Fruit fly (Drosophila melanogaster) whole organism, embryonic: ENCODE results near the gene CG14410.
A peak's percentile ranks its signal among the peaks of the same experiment; 100 is the strongest.

Source experiments
- Antp ChIP-seq: fragments of 200-800 bp; sonication (Bioruptor generic); optimal IDR thresholded peaks from 3 replicates; lab custom pipeline; 2016; ENCODE audit warnings: missing biosample characterization, missing genetic modification characterization
- CG10654 ChIP-seq: fragments of 200-800 bp; sonication (Bioruptor generic); optimal IDR thresholded peaks from 2 replicates; lab custom pipeline; 2016; ENCODE audit warnings: missing biosample characterization, missing genetic modification characterization
- CG12104 ChIP-seq: fragments of 200-800 bp; sonication (Bioruptor generic); optimal IDR thresholded peaks from 3 replicates; lab custom pipeline; 2016; ENCODE audit warnings: missing biosample characterization, missing genetic modification characterization
- CG13287 ChIP-seq: fragments of 200-800 bp; sonication (Bioruptor generic); IDR thresholded peaks from 2 replicates; pipeline ENCODE4 v1.3.6; 2022; ENCODE audit warnings: missing biosample characterization, missing genetic modification characterization; ENCODE audit not compliant: partially characterized antibody
- CG13296 ChIP-seq: fragments of 200-800 bp; sonication (Bioruptor generic); optimal IDR thresholded peaks from 3 replicates; lab custom pipeline; 2018; ENCODE audit warnings: missing biosample characterization, mild to moderate bottlenecking, missing genetic modification characterization
- CG1602 ChIP-seq: fragments of 200-800 bp; sonication (Bioruptor generic); optimal IDR thresholded peaks from 3 replicates; lab custom pipeline; 2016; ENCODE audit warnings: missing biosample characterization, missing genetic modification characterization
- CG1647 ChIP-seq: fragments of 200-800 bp; sonication (Bioruptor generic); optimal IDR thresholded peaks from 3 replicates; lab custom pipeline; 2016; ENCODE audit warnings: missing biosample characterization, missing genetic modification characterization
- CG16815 ChIP-seq: fragments of 200-800 bp; sonication (Bioruptor generic); optimal IDR thresholded peaks from 3 replicates; lab custom pipeline; 2017; ENCODE audit warnings: missing biosample characterization, mild to moderate bottlenecking, missing genetic modification characterization
- CG17802 ChIP-seq: fragments of 200-800 bp; sonication (Bioruptor generic); optimal IDR thresholded peaks from 2 replicates; lab custom pipeline; 2018; ENCODE audit warnings: missing biosample characterization, mild to moderate bottlenecking, missing genetic modification characterization, moderate library complexity
- CG30403 ChIP-seq: fragments of 200-800 bp; sonication (Bioruptor generic); optimal IDR thresholded peaks from 3 replicates; lab custom pipeline; 2016; ENCODE audit warnings: missing biosample characterization, missing genetic modification characterization
- CG5245 ChIP-seq: fragments of 200-800 bp; sonication (Bioruptor generic); optimal IDR thresholded peaks from 3 replicates; lab custom pipeline; 2016; ENCODE audit warnings: missing biosample characterization, missing genetic modification characterization
- CG6254 ChIP-seq: fragments of 200-800 bp; sonication (Bioruptor generic); optimal IDR thresholded peaks from 3 replicates; lab custom pipeline; 2017; ENCODE audit warnings: mild to moderate bottlenecking, missing biosample characterization, missing genetic modification reagents, missing genetic modification characterization
- CG7357 ChIP-seq: fragments of 200-800 bp; sonication (Bioruptor generic); IDR thresholded peaks from 3 replicates; pipeline ENCODE4 v1.3.6; 2022; ENCODE audit warnings: missing biosample characterization, missing genetic modification characterization
- CG7372 ChIP-seq: fragments of 200-800 bp; sonication (Bioruptor generic); IDR thresholded peaks from 2 replicates; pipeline ENCODE4 v1.3.6; 2022; ENCODE audit warnings: missing biosample characterization, missing genetic modification characterization
- CG9609 ChIP-seq: fragments of 200-800 bp; sonication (Bioruptor generic); optimal IDR thresholded peaks from 3 replicates; lab custom pipeline; 2016; ENCODE audit warnings: missing biosample characterization, missing genetic modification characterization
- CG9727 ChIP-seq: fragments of 200-800 bp; sonication (Bioruptor generic); optimal IDR thresholded peaks from 3 replicates; lab custom pipeline; 2017; ENCODE audit warnings: missing biosample characterization, mild to moderate bottlenecking, missing genetic modification characterization
- Dfd ChIP-seq, 2 experiments: fragments of >200 bp; optimal IDR thresholded peaks; 2 replicates each; lab custom pipeline; 2017; ENCODE audit warnings: missing biosample characterization in 2 of 2, missing genetic modification characterization in 2 of 2
- Dref ChIP-seq: fragments of 200-800 bp; sonication (Bioruptor generic); IDR thresholded peaks from 2 replicates; pipeline ENCODE4 v1.3.6; 2022; ENCODE audit warnings: missing biosample characterization, missing genetic modification characterization
- Elba2 ChIP-seq: fragments of 200-800 bp; sonication (Bioruptor generic); optimal IDR thresholded peaks from 3 replicates; lab custom pipeline; 2016; ENCODE audit warnings: missing biosample characterization, missing genetic modification characterization
- HLHmδ ChIP-seq: fragments of 200-800 bp; sonication (Bioruptor generic); optimal IDR thresholded peaks from 2 replicates; lab custom pipeline; 2018; ENCODE audit warnings: missing biosample characterization, mild to moderate bottlenecking, missing genetic modification characterization, moderate library complexity
- Lpt ChIP-seq: fragments of >200 bp; optimal IDR thresholded peaks from 2 replicates; lab custom pipeline; 2018; ENCODE audit warnings: missing biosample characterization, missing genetic modification characterization
- Med ChIP-seq: fragments of 200-800 bp; sonication (Bioruptor generic); peaks from one replicate; lab custom pipeline; 2016; ENCODE audit warnings: missing biosample characterization, missing genetic modification characterization, mild to moderate bottlenecking, inconsistent platforms, moderate library complexity
- Oaz ChIP-seq: fragments of 200-800 bp; sonication (Bioruptor generic); IDR thresholded peaks from 2 replicates; pipeline ENCODE4 v1.3.6; 2022; ENCODE audit warnings: missing biosample characterization, missing genetic modification characterization
- abd-A ChIP-seq: fragments of 200-800 bp; sonication (Bioruptor generic); optimal IDR thresholded peaks from 3 replicates; lab custom pipeline; 2019; ENCODE audit warnings: missing biosample characterization, mild to moderate bottlenecking, missing genetic modification characterization, moderate library complexity
- ap ChIP-seq: fragments of 200-800 bp; sonication (Bioruptor generic); IDR thresholded peaks from 2 replicates; pipeline ENCODE4 v1.3.6; 2022; ENCODE audit warnings: missing biosample characterization, missing genetic modification characterization
- cas ChIP-seq: fragments of 200-800 bp; sonication (Bioruptor generic); IDR thresholded peaks from 2 replicates; pipeline ENCODE4 v1.3.6; 2022; ENCODE audit warnings: missing biosample characterization, missing genetic modification characterization
- cato ChIP-seq: fragments of 200-800 bp; sonication (Bioruptor generic); optimal IDR thresholded peaks from 2 replicates; lab custom pipeline; 2016; ENCODE audit warnings: missing biosample characterization, missing genetic modification characterization, borderline replicate concordance
- chif ChIP-seq, 2 experiments: fragments of 200-800 bp; sonication (Bioruptor generic); optimal IDR thresholded peaks; 3 replicates each; lab custom pipeline; 2016; ENCODE audit warnings: missing biosample characterization in 2 of 2, missing genetic modification characterization in 2 of 2
- da ChIP-seq: fragments of 200-800 bp; sonication (Bioruptor generic); optimal IDR thresholded peaks from 2 replicates; lab custom pipeline; 2016; ENCODE audit warnings: missing biosample characterization, missing genetic modification characterization
- dimm ChIP-seq: fragments of 200-800 bp; sonication (Bioruptor generic); IDR thresholded peaks from 2 replicates; pipeline ENCODE4 v1.3.6; 2022; ENCODE audit warnings: missing biosample characterization, missing genetic modification characterization
- exex ChIP-seq: fragments of 200-800 bp; sonication (Bioruptor generic); optimal IDR thresholded peaks from 4 replicates; lab custom pipeline; 2018; ENCODE audit warnings: missing biosample characterization, mild to moderate bottlenecking, missing genetic modification characterization, moderate library complexity
- fd96Cb ChIP-seq: fragments of 200-800 bp; sonication (Bioruptor generic); optimal IDR thresholded peaks from 2 replicates; lab custom pipeline; 2018; ENCODE audit warnings: missing biosample characterization, mild to moderate bottlenecking, missing genetic modification characterization, moderate library complexity
- fru ChIP-seq: fragments of >200 bp; optimal IDR thresholded peaks from 2 replicates; lab custom pipeline; 2017
- fu2 ChIP-seq: fragments of 200-800 bp; sonication (Bioruptor generic); optimal IDR thresholded peaks from 2 replicates; lab custom pipeline; 2016; ENCODE audit warnings: missing biosample characterization, missing genetic modification characterization
- inv ChIP-seq: fragments of 200-800 bp; sonication (Bioruptor generic); IDR thresholded peaks from 2 replicates; pipeline ENCODE4 v1.3.6; 2022; ENCODE audit warnings: missing biosample characterization, missing genetic modification characterization; ENCODE audit not compliant: partially characterized antibody
- jing ChIP-seq: fragments of 200-800 bp; sonication (Bioruptor generic); optimal IDR thresholded peaks from 2 replicates; lab custom pipeline; 2018; ENCODE audit warnings: missing biosample characterization, mild to moderate bottlenecking, missing genetic modification characterization
- lilli ChIP-seq: fragments of 200-800 bp; sonication (Bioruptor generic); optimal IDR thresholded peaks from 3 replicates; lab custom pipeline; 2016; ENCODE audit warnings: missing biosample characterization, missing genetic modification characterization
- nom ChIP-seq: fragments of 200-800 bp; sonication (Bioruptor generic); optimal IDR thresholded peaks from 2 replicates; lab custom pipeline; 2017; ENCODE audit warnings: missing biosample characterization, missing genetic modification characterization, mild to moderate bottlenecking, moderate library complexity, missing genetic modification reagents
- oc ChIP-seq: fragments of 200-800 bp; sonication (Bioruptor generic); optimal IDR thresholded peaks from 2 replicates; lab custom pipeline; 2018; ENCODE audit warnings: missing biosample characterization, mild to moderate bottlenecking, missing genetic modification characterization, moderate library complexity
- pho ChIP-seq: fragments of 200-800 bp; sonication (Bioruptor generic); optimal IDR thresholded peaks from 2 replicates; lab custom pipeline; 2016; ENCODE audit warnings: missing biosample characterization, missing genetic modification characterization
- pita ChIP-seq: fragments of 200-800 bp; sonication (Bioruptor generic); optimal IDR thresholded peaks from 2 replicates; lab custom pipeline; 2017; ENCODE audit warnings: missing biosample characterization, mild to moderate bottlenecking, missing genetic modification characterization
- psq ChIP-seq: fragments of 200-800 bp; sonication (Bioruptor generic); optimal IDR thresholded peaks from 2 replicates; lab custom pipeline; 2017; ENCODE audit warnings: missing biosample characterization, missing genetic modification characterization
- scrt ChIP-seq: fragments of 200-800 bp; sonication (Bioruptor generic); optimal IDR thresholded peaks from 2 replicates; lab custom pipeline; 2018; ENCODE audit warnings: missing biosample characterization, mild to moderate bottlenecking, missing genetic modification characterization, moderate library complexity
- sna ChIP-seq: fragments of 200-800 bp; sonication (Bioruptor generic); IDR thresholded peaks from 2 replicates; pipeline ENCODE4 v1.3.6; 2022; ENCODE audit warnings: missing biosample characterization, missing genetic modification characterization; ENCODE audit not compliant: partially characterized antibody
- stc ChIP-seq: fragments of 200-800 bp; sonication (Bioruptor generic); IDR thresholded peaks from 2 replicates; pipeline ENCODE4 v1.3.6; 2022; ENCODE audit warnings: missing biosample characterization, missing genetic modification characterization
- sug ChIP-seq: fragments of 200-800 bp; optimal IDR thresholded peaks from 2 replicates; lab custom pipeline; 2019; ENCODE audit warnings: missing biosample characterization, mild to moderate bottlenecking, missing genetic modification characterization, moderate library complexity
- ttk ChIP-seq: fragments of 200-800 bp; sonication (Bioruptor generic); IDR thresholded peaks from 2 replicates; pipeline ENCODE4 v2.1.2; 2022; ENCODE audit warnings: missing biosample characterization, missing genetic modification characterization
- twi ChIP-seq: fragments of 200-800 bp; optimal IDR thresholded peaks from 2 replicates; lab custom pipeline; 2019; ENCODE audit warnings: missing biosample characterization, mild to moderate bottlenecking, missing genetic modification characterization, moderate library complexity
- vfl ChIP-seq: fragments of 200-800 bp; sonication (Bioruptor generic); optimal IDR thresholded peaks from 2 replicates; lab custom pipeline; 2016; ENCODE audit warnings: missing biosample characterization, missing genetic modification characterization
- z ChIP-seq: fragments of 200-800 bp; sonication (Bioruptor generic); IDR thresholded peaks from 3 replicates; pipeline ENCODE4 v1.3.6; 2022; ENCODE audit warnings: missing biosample characterization, missing genetic modification characterization
- zen2 ChIP-seq: fragments of 200-800 bp; sonication (Bioruptor generic); IDR thresholded peaks from 3 replicates; pipeline ENCODE4 v1.3.6; 2022; ENCODE audit warnings: missing biosample characterization, missing genetic modification characterization; ENCODE audit not compliant: partially characterized antibody

CG14410 gene

dm6 chrX:14839047-14839446, 2.5 kb downstream of the CG14410 start, which contains the start of the genes CG32590 and Flo2 (continued):
- TF ChIP-seq Dref (GFP tag; lab: Robert Waterston, UW), result peak; percentile 85
- peak; percentile 36 for TF ChIP-seq fd96Cb
- peak; percentile 72 for TF ChIP-seq CG9727 (GFP tag; lab: Kevin White, UChicago)
- TF ChIP-seq chif (GFP tag; optimal IDR thresholded peaks at IDR 0.05; lab: Kevin White, UChicago), result peak; percentile 64 to 68
- no peak for TF ChIP-seq Dfd (GFP tag; optimal IDR thresholded peaks at IDR 0.05; lab: Kevin White, UChicago)
- no peak for TF ChIP-seq z (GFP tag; lab: Robert Waterston, UW)
- peak; percentile 93 for TF ChIP-seq zen2
- TF ChIP-seq twi (tag; lab: Kevin White, UChicago), result peak; percentile 25
- peak; percentile 38 for TF ChIP-seq CG16815 (GFP tag; lab: Kevin White, UChicago)
- TF ChIP-seq exex (tag; lab: Kevin White, UChicago), result peak; percentile 26
- peak; percentile 0 for TF ChIP-seq Elba2 (GFP tag; lab: Kevin White, UChicago)
- TF ChIP-seq fru (lab: Kevin White, UChicago), result no peak
- TF ChIP-seq da (GFP tag; lab: Kevin White, UChicago), result peak; percentile 32
- TF ChIP-seq pita (GFP tag; lab: Kevin White, UChicago), result no peak
- TF ChIP-seq sug, result peak; percentile 60
- peak; percentile 53 for TF ChIP-seq CG10654 (GFP tag; lab: Kevin White, UChicago)
- TF ChIP-seq Lpt, result no peak
- peak; percentile 48 for TF ChIP-seq CG5245 (GFP tag; lab: Kevin White, UChicago)
- peak; percentile 45; the same call in 1 of the 3 replicates for TF ChIP-seq CG7357 (GFP tag; lab: Robert Waterston, UW)
- peak; percentile 50 for TF ChIP-seq cato (GFP tag; lab: Kevin White, UChicago)
- peak; percentile 3 for TF ChIP-seq CG17802
- TF ChIP-seq stc, result peak; percentile 62; the same call in 1 of the 2 replicates
- TF ChIP-seq HLHmδ (GFP tag; lab: Kevin White, UChicago), result no peak
- peak; percentile 86 for TF ChIP-seq lilli (GFP tag; lab: Kevin White, UChicago)
- peak; percentile 64 for TF ChIP-seq CG9609 (GFP tag; lab: Kevin White, UChicago)
- TF ChIP-seq fu2 (GFP tag; lab: Kevin White, UChicago), result peak; percentile 57
- TF ChIP-seq abd-A (tag; lab: Kevin White, UChicago), result no peak
- peak; percentile 30 for TF ChIP-seq psq (GFP tag; lab: Kevin White, UChicago)
- TF ChIP-seq ttk (GFP tag; lab: Robert Waterston, UW), result peak; percentile 75
- peak; percentile 65 for TF ChIP-seq Antp (GFP tag; lab: Kevin White, UChicago)
- no peak for TF ChIP-seq nom (GFP tag; lab: Kevin White, UChicago)
- TF ChIP-seq ap, result peak; percentile 66; the same call in 1 of the 2 replicates
- peak; percentile 61 for TF ChIP-seq CG13296 (GFP tag; lab: Kevin White, UChicago)
- peak; percentile 47 for TF ChIP-seq CG1647 (GFP tag; lab: Kevin White, UChicago)
- TF ChIP-seq CG7372 (GFP tag; lab: Robert Waterston, UW), result peak; percentile 78
- TF ChIP-seq scrt (GFP tag; lab: Kevin White, UChicago), result no peak
- peak; percentile 13 for TF ChIP-seq CG12104
- peak; percentile 67 for TF ChIP-seq CG1602 (GFP tag; lab: Kevin White, UChicago)
- TF ChIP-seq oc (tag; lab: Kevin White, UChicago), result no peak
- 0 out of 2 replicates have a peak, but pooled peaks have one; percentile 5 for TF ChIP-seq dimm (GFP tag; lab: Robert Waterston, UW)
- TF ChIP-seq CG6254 (GFP tag; lab: Kevin White, UChicago), result peak; percentile 4
- TF ChIP-seq pho, result peak; percentile 84
- TF ChIP-seq cas (GFP tag; lab: Robert Waterston, UW), result peak; percentile 60
- TF ChIP-seq inv, result peak; percentile 95
- TF ChIP-seq Med, result peak; percentile 96
- TF ChIP-seq sna (GFP tag; lab: Robert Waterston, UW), result peak; percentile 99
- TF ChIP-seq jing, result no peak
- peak; percentile 84 for TF ChIP-seq CG30403 (GFP tag; lab: Kevin White, UChicago)
- peak; percentile 64 for TF ChIP-seq vfl (GFP tag; lab: Kevin White, UChicago)
- peak; percentile 98 for TF ChIP-seq CG13287
- TF ChIP-seq Oaz (GFP tag; lab: Robert Waterston, UW), result peak; percentile 72; the same call in 1 of the 2 replicates
